Fruit fly (Drosophila melanogaster) whole organism, embryonic: ENCODE results near the gene CG31100.

Experiments
- ATbp ChIP-seq: fragments of 200-800 bp; sonication (Bioruptor generic); optimal IDR thresholded peaks from 2 replicates; lab custom pipeline; 2017; ENCODE audit warnings: missing biosample characterization, mild to moderate bottlenecking, missing genetic modification characterization, missing genetic modification reagents
- Adf1 ChIP-seq: fragments of 200-800 bp; sonication (Bioruptor generic); IDR thresholded peaks from 2 replicates; pipeline ENCODE4 v1.3.6; 2022; ENCODE audit warnings: missing biosample characterization, missing genetic modification characterization
- Atf6 ChIP-seq: fragments of 200-800 bp; sonication (Bioruptor generic); IDR thresholded peaks from 2 replicates; pipeline ENCODE4 v1.3.6; 2022; ENCODE audit warnings: missing biosample characterization, missing genetic modification characterization
- B-H1 ChIP-seq: fragments of 200-800 bp; sonication (Bioruptor generic); IDR thresholded peaks from 3 replicates; pipeline ENCODE4 v1.3.6; 2022; ENCODE audit warnings: missing biosample characterization, missing genetic modification characterization
- BtbVII ChIP-seq: fragments of 200-800 bp; sonication (Bioruptor generic); optimal IDR thresholded peaks from 3 replicates; lab custom pipeline; 2017; ENCODE audit warnings: missing biosample characterization, mild to moderate bottlenecking, missing genetic modification characterization
- CG13775 ChIP-seq: fragments of 200-800 bp; sonication (Bioruptor generic); optimal IDR thresholded peaks from 3 replicates; lab custom pipeline; 2017; ENCODE audit warnings: missing biosample characterization, mild to moderate bottlenecking, missing genetic modification characterization
- CG16779 ChIP-seq: fragments of 200-800 bp; sonication (Bioruptor generic); IDR thresholded peaks from 2 replicates; pipeline ENCODE4 v1.3.6; 2022; ENCODE audit warnings: missing biosample characterization, missing genetic modification characterization
- CG16815 ChIP-seq: fragments of 200-800 bp; sonication (Bioruptor generic); optimal IDR thresholded peaks from 3 replicates; lab custom pipeline; 2017; ENCODE audit warnings: missing biosample characterization, mild to moderate bottlenecking, missing genetic modification characterization
- CG16863 ChIP-seq: fragments of 200-800 bp; sonication (Bioruptor generic); optimal IDR thresholded peaks from 3 replicates; lab custom pipeline; 2016; ENCODE audit warnings: missing biosample characterization, missing genetic modification characterization
- CG17385 ChIP-seq: fragments of 200-800 bp; sonication (Bioruptor generic); optimal IDR thresholded peaks from 3 replicates; lab custom pipeline; 2018; ENCODE audit warnings: missing biosample characterization, mild to moderate bottlenecking, missing genetic modification characterization
- CG17612 ChIP-seq: fragments of 200-800 bp; sonication (Bioruptor generic); IDR thresholded peaks from 2 replicates; pipeline ENCODE4 v1.3.6; 2022; ENCODE audit warnings: missing biosample characterization, missing genetic modification characterization
- CG17802 ChIP-seq: fragments of 200-800 bp; sonication (Bioruptor generic); optimal IDR thresholded peaks from 2 replicates; lab custom pipeline; 2018; ENCODE audit warnings: missing biosample characterization, mild to moderate bottlenecking, missing genetic modification characterization, moderate library complexity
- CG1792 ChIP-seq: fragments of 200-800 bp; sonication (Bioruptor generic); optimal IDR thresholded peaks from 2 replicates; lab custom pipeline; 2016; ENCODE audit warnings: missing biosample characterization, missing genetic modification characterization
- CG18262 ChIP-seq: fragments of 200-800 bp; optimal IDR thresholded peaks from 3 replicates; lab custom pipeline; 2019; ENCODE audit warnings: missing biosample characterization, mild to moderate bottlenecking, missing genetic modification characterization, moderate library complexity
- CG18476 ChIP-seq: fragments of 200-800 bp; sonication (Bioruptor generic); optimal IDR thresholded peaks from 2 replicates; lab custom pipeline; 2016; ENCODE audit warnings: missing biosample characterization, mild to moderate bottlenecking, missing genetic modification characterization
- CG2875 ChIP-seq: fragments of 200-800 bp; sonication (Bioruptor generic); optimal IDR thresholded peaks from 2 replicates; lab custom pipeline; 2017; ENCODE audit warnings: missing biosample characterization, mild to moderate bottlenecking, missing genetic modification characterization, missing genetic modification reagents
- CG3065 ChIP-seq: fragments of 200-800 bp; sonication (Bioruptor generic); optimal IDR thresholded peaks from 2 replicates; lab custom pipeline; 2016; ENCODE audit warnings: missing biosample characterization, missing genetic modification characterization
- CG3163 ChIP-seq: fragments of 200-800 bp; sonication (Bioruptor generic); optimal IDR thresholded peaks from 3 replicates; lab custom pipeline; 2016; ENCODE audit warnings: missing biosample characterization, missing genetic modification characterization
- CG34376 ChIP-seq: fragments of 200-800 bp; sonication (Bioruptor generic); optimal IDR thresholded peaks from 2 replicates; lab custom pipeline; 2018; ENCODE audit warnings: missing biosample characterization, mild to moderate bottlenecking, missing genetic modification characterization
- CG4360 ChIP-seq: fragments of 200-800 bp; sonication (Bioruptor generic); IDR thresholded peaks from 2 replicates; pipeline ENCODE4 v1.3.6; 2022; ENCODE audit warnings: missing biosample characterization, missing genetic modification characterization
- CG4404 ChIP-seq: fragments of 200-800 bp; sonication (Bioruptor generic); IDR thresholded peaks from 2 replicates; pipeline ENCODE4 v1.3.6; 2022; ENCODE audit warnings: missing biosample characterization, missing genetic modification characterization
- CG4854 ChIP-seq: fragments of 200-800 bp; sonication (Bioruptor generic); optimal IDR thresholded peaks from 2 replicates; lab custom pipeline; 2016; ENCODE audit warnings: missing biosample characterization, missing genetic modification characterization, inconsistent platforms
- CG6272 ChIP-seq: fragments of 200-800 bp; sonication (Bioruptor generic); IDR thresholded peaks from 2 replicates; pipeline ENCODE4 v1.3.6; 2022; ENCODE audit warnings: missing biosample characterization, missing genetic modification characterization
- CG9876 ChIP-seq: fragments of 200-800 bp; sonication (Bioruptor generic); optimal IDR thresholded peaks from 2 replicates; lab custom pipeline; 2016; ENCODE audit warnings: missing biosample characterization, missing genetic modification characterization
- D19A ChIP-seq: fragments of 200-800 bp; optimal IDR thresholded peaks from 3 replicates; lab custom pipeline; 2019; ENCODE audit warnings: missing biosample characterization, mild to moderate bottlenecking, missing genetic modification characterization, moderate library complexity
- Dip3 ChIP-seq: fragments of 200-800 bp; sonication (Bioruptor generic); optimal IDR thresholded peaks from 3 replicates; lab custom pipeline; 2016; ENCODE audit warnings: missing biosample characterization, missing genetic modification characterization
- MBD-R2 ChIP-seq: fragments of 200-800 bp; sonication (Bioruptor generic); IDR thresholded peaks from 2 replicates; pipeline ENCODE4 v1.3.6; 2022; ENCODE audit warnings: missing biosample characterization, missing genetic modification characterization
- Myb ChIP-seq: fragments of 200-800 bp; sonication (Bioruptor generic); optimal IDR thresholded peaks from 2 replicates; lab custom pipeline; 2016; ENCODE audit warnings: missing biosample characterization, missing genetic modification characterization
- Neu2 ChIP-seq: fragments of 200-800 bp; sonication (Bioruptor generic); optimal IDR thresholded peaks from 3 replicates; lab custom pipeline; 2016; ENCODE audit warnings: missing biosample characterization, missing genetic modification characterization, borderline replicate concordance
- Nf-YC ChIP-seq: fragments of 200-800 bp; optimal IDR thresholded peaks from 3 replicates; lab custom pipeline; 2019; ENCODE audit warnings: missing biosample characterization, mild to moderate bottlenecking, missing genetic modification characterization, moderate library complexity
- Rfx ChIP-seq: fragments of 200-800 bp; sonication (Bioruptor generic); IDR thresholded peaks from 2 replicates; pipeline ENCODE4 v1.3.6; 2022; ENCODE audit warnings: missing biosample characterization, missing genetic modification characterization
- Rx ChIP-seq: fragments of 200-800 bp; sonication (Bioruptor generic); IDR thresholded peaks from 2 replicates; pipeline ENCODE4 v1.3.6; 2022; ENCODE audit warnings: missing biosample characterization, missing genetic modification characterization
- corto ChIP-seq: fragments of 200-800 bp; sonication (Bioruptor generic); optimal IDR thresholded peaks from 2 replicates; lab custom pipeline; 2016; ENCODE audit warnings: missing biosample characterization, mild to moderate bottlenecking, missing genetic modification characterization, moderate library complexity
- cwo ChIP-seq: fragments of 200-800 bp; sonication (Bioruptor generic); optimal IDR thresholded peaks from 3 replicates; lab custom pipeline; 2017; ENCODE audit warnings: missing biosample characterization, missing genetic modification characterization, mild to moderate bottlenecking, moderate library complexity, missing genetic modification reagents
- disco-r ChIP-seq: fragments of 200-800 bp; sonication (Bioruptor generic); optimal IDR thresholded peaks from 2 replicates; lab custom pipeline; 2016; ENCODE audit warnings: missing biosample characterization, missing genetic modification characterization
- dysf ChIP-seq: fragments of 200-800 bp; sonication (Bioruptor generic); IDR thresholded peaks from 3 replicates; pipeline ENCODE4 v1.3.6; 2022; ENCODE audit warnings: missing biosample characterization, missing genetic modification characterization
- emc ChIP-seq: fragments of 200-800 bp; sonication (Bioruptor generic); optimal IDR thresholded peaks from 2 replicates; lab custom pipeline; 2016; ENCODE audit warnings: missing biosample characterization, missing genetic modification characterization
- her ChIP-seq: fragments of 200-800 bp; sonication (Bioruptor generic); optimal IDR thresholded peaks from 2 replicates; lab custom pipeline; 2016; ENCODE audit warnings: missing biosample characterization, missing genetic modification characterization
- inv ChIP-seq: fragments of 200-800 bp; sonication (Bioruptor generic); IDR thresholded peaks from 2 replicates; pipeline ENCODE4 v1.3.6; 2022; ENCODE audit warnings: missing biosample characterization, missing genetic modification characterization; ENCODE audit not compliant: partially characterized antibody
- knrl ChIP-seq: fragments of 200-800 bp; sonication (Bioruptor generic); IDR thresholded peaks from 3 replicates; pipeline ENCODE4 v1.3.6; 2022; ENCODE audit warnings: missing biosample characterization, missing genetic modification characterization; ENCODE audit not compliant: partially characterized antibody
- p53 ChIP-seq: fragments of 200-800 bp; sonication (Bioruptor generic); optimal IDR thresholded peaks from 2 replicates; lab custom pipeline; 2016; ENCODE audit warnings: missing biosample characterization, missing genetic modification characterization
- pho ChIP-seq: fragments of 200-800 bp; sonication (Bioruptor generic); optimal IDR thresholded peaks from 2 replicates; lab custom pipeline; 2016; ENCODE audit warnings: missing biosample characterization, missing genetic modification characterization
- pita ChIP-seq: fragments of 200-800 bp; sonication (Bioruptor generic); optimal IDR thresholded peaks from 2 replicates; lab custom pipeline; 2017; ENCODE audit warnings: missing biosample characterization, mild to moderate bottlenecking, missing genetic modification characterization
- pnt ChIP-seq: fragments of 200-800 bp; sonication (Bioruptor generic); optimal IDR thresholded peaks from 3 replicates; lab custom pipeline; 2016; ENCODE audit warnings: missing biosample characterization, missing genetic modification characterization
- ro ChIP-seq: fragments of 200-800 bp; sonication (Bioruptor generic); IDR thresholded peaks from 2 replicates; pipeline ENCODE4 v1.3.6; 2022; ENCODE audit warnings: missing biosample characterization, missing genetic modification characterization
- row ChIP-seq: fragments of 200-800 bp; sonication (Bioruptor generic); IDR thresholded peaks from 3 replicates; pipeline ENCODE4 v1.3.6; 2022; ENCODE audit warnings: missing biosample characterization, missing genetic modification characterization
- sd ChIP-seq: fragments of 200-800 bp; sonication (Bioruptor generic); optimal IDR thresholded peaks from 3 replicates; lab custom pipeline; 2018; ENCODE audit warnings: missing biosample characterization, mild to moderate bottlenecking, missing genetic modification characterization, moderate library complexity
- tll ChIP-seq, 2 experiments: fragments of 200-800 bp in 1 of 2; fragments of >200 bp in 1 of 2; sonication (Bioruptor generic) in 1 of 2; optimal IDR thresholded peaks; 2 replicates each; lab custom pipeline; 2017 to 2019; ENCODE audit warnings: missing biosample characterization in 2 of 2, missing genetic modification characterization in 2 of 2, mild to moderate bottlenecking in 1 of 2, moderate library complexity in 1 of 2
- unc-4 ChIP-seq: fragments of 200-800 bp; sonication (Bioruptor generic); IDR thresholded peaks from 2 replicates; pipeline ENCODE4 v1.3.6; 2022; ENCODE audit warnings: missing biosample characterization, missing genetic modification characterization; ENCODE audit not compliant: partially characterized antibody
- vnd ChIP-seq: fragments of 200-800 bp; sonication (Bioruptor generic); IDR thresholded peaks from 3 replicates; pipeline ENCODE4 v1.3.6; 2022; ENCODE audit warnings: missing biosample characterization, missing genetic modification characterization; ENCODE audit not compliant: partially characterized antibody
- z ChIP-seq: fragments of 200-800 bp; sonication (Bioruptor generic); IDR thresholded peaks from 3 replicates; pipeline ENCODE4 v1.3.6; 2022; ENCODE audit warnings: missing biosample characterization, missing genetic modification characterization
- zf30C ChIP-seq: fragments of 200-800 bp; sonication (Bioruptor generic); optimal IDR thresholded peaks from 3 replicates; lab custom pipeline; 2018; ENCODE audit warnings: missing biosample characterization, mild to moderate bottlenecking, missing genetic modification characterization

The CG31100 gene

DNA sequence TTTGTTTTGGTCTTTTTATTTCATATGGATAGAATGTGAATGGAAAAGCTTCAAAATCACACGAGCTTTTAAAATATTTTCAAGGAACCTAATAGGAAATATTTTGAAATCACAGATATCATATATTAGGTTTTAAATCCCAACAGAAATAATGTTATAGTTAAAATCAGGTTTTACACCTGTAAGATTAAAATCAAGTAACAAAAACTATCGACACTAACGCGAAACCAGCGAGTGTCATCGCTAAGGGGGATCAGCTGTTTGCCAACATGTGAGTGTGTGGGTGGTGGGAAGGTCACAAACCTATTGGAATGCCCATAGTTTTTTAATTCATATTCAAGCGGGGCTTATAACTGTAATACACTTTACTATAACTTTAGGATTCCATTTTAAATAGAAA, 35.2 kb upstream of the CG31100 start, which contains the start of gene hyx (continued):
- no peak for TF ChIP-seq CG16815
- no peak for TF ChIP-seq CG2875 (GFP tag; lab: Kevin White, UChicago)
- TF ChIP-seq pita (GFP tag; lab: Kevin White, UChicago): no peak
- peak; percentile 86 for TF ChIP-seq sd (tag; lab: Kevin White, UChicago)
- TF ChIP-seq CG17612 (GFP tag; lab: Robert Waterston, UW): no peak
- peak; percentile 40 for TF ChIP-seq Myb (GFP tag; lab: Kevin White, UChicago)
- TF ChIP-seq corto (GFP tag; lab: Kevin White, UChicago): no peak
- TF ChIP-seq B-H1 (GFP tag; lab: Robert Waterston, UW): no peak
- TF ChIP-seq CG16863 (GFP tag; lab: Kevin White, UChicago): peak; percentile 9
- TF ChIP-seq pho (GFP tag; lab: Kevin White, UChicago): peak; percentile 30
- peak; percentile 73 for TF ChIP-seq Rfx (GFP tag; lab: Robert Waterston, UW)
- peak; percentile 41 for TF ChIP-seq CG18262 (tag; lab: Kevin White, UChicago)
- TF ChIP-seq tll (GFP tag; optimal IDR thresholded peaks at IDR 0.05; lab: Kevin White, UChicago): no peak
- no peak for TF ChIP-seq ro (GFP tag; lab: Robert Waterston, UW)
- TF ChIP-seq Adf1: no peak
- TF ChIP-seq knrl (GFP tag; lab: Robert Waterston, UW): no peak; the same call in 1 of the 3 replicates
- peak; percentile 48 for TF ChIP-seq Nf-YC (tag; lab: Kevin White, UChicago)
- TF ChIP-seq MBD-R2 (GFP tag; lab: Robert Waterston, UW): peak; percentile 69
- no peak for TF ChIP-seq BtbVII (GFP tag; lab: Kevin White, UChicago)
- TF ChIP-seq disco-r (GFP tag; lab: Kevin White, UChicago): no peak
- TF ChIP-seq CG6272 (GFP tag; lab: Robert Waterston, UW): no peak
- peak; percentile 91 for TF ChIP-seq unc-4 (GFP tag; lab: Robert Waterston, UW)
- TF ChIP-seq CG13775 (GFP tag; lab: Kevin White, UChicago): peak; percentile 34
- TF ChIP-seq CG3163 (GFP tag; lab: Kevin White, UChicago): no peak
- TF ChIP-seq CG34376 (GFP tag; lab: Kevin White, UChicago): peak; percentile 31
- no peak for TF ChIP-seq CG18476 (GFP tag; lab: Kevin White, UChicago)
- TF ChIP-seq emc (GFP tag; lab: Kevin White, UChicago): no peak
- 0 out of 3 replicates have a peak, but pooled peaks have one; percentile 28 for TF ChIP-seq dysf (GFP tag; lab: Robert Waterston, UW)
- no peak for TF ChIP-seq pnt (GFP tag; lab: Kevin White, UChicago)
- TF ChIP-seq z (GFP tag; lab: Robert Waterston, UW): no peak
- peak; percentile 4 for TF ChIP-seq D19A (tag; lab: Kevin White, UChicago)
- TF ChIP-seq ATbp (GFP tag; lab: Kevin White, UChicago): no peak
- no peak for TF ChIP-seq cwo (GFP tag; lab: Kevin White, UChicago)
- peak; percentile 61 for TF ChIP-seq Atf6 (GFP tag; lab: Robert Waterston, UW)
- TF ChIP-seq inv (GFP tag; lab: Robert Waterston, UW): peak; percentile 60
- TF ChIP-seq row (GFP tag; lab: Robert Waterston, UW): peak; percentile 90
- TF ChIP-seq CG17802 (tag; lab: Kevin White, UChicago): no peak
- peak; percentile 18 for TF ChIP-seq her
- no peak for TF ChIP-seq CG16779
- TF ChIP-seq CG4404 (GFP tag; lab: Robert Waterston, UW): no peak
- TF ChIP-seq p53: peak; percentile 23
- TF ChIP-seq CG17385: peak; percentile 38
- TF ChIP-seq CG4360 (GFP tag; lab: Robert Waterston, UW): no peak
- TF ChIP-seq CG4854 (GFP tag; lab: Kevin White, UChicago): no peak
- no peak for TF ChIP-seq Neu2 (GFP tag; lab: Kevin White, UChicago)
- TF ChIP-seq zf30C (GFP tag; lab: Kevin White, UChicago): no peak
- no peak for TF ChIP-seq CG9876 (GFP tag; lab: Kevin White, UChicago)
- TF ChIP-seq vnd (GFP tag; lab: Robert Waterston, UW): peak; percentile 66
- TF ChIP-seq Rx (GFP tag; lab: Robert Waterston, UW): no peak
- TF ChIP-seq CG3065 (GFP tag; lab: Kevin White, UChicago): no peak
- no peak for TF ChIP-seq CG1792 (GFP tag; lab: Kevin White, UChicago)
- peak; percentile 20 for TF ChIP-seq Dip3
